Worm (Caenorhabditis elegans) whole organism, L4 larva: ENCODE measurements around the gene srg-17.
A peak's percentile ranks its signal among the peaks of the same experiment; 100 is the strongest.

Experiments
- F10B5.3 ChIP-seq: sonication (generic microtip); optimal IDR thresholded peaks from 2 replicates; lab custom pipeline; 2016; ENCODE audit warnings: mild to moderate bottlenecking, missing genetic modification characterization, missing compliant biosample characterization
- F44E2.7 ChIP-seq: fragments of 200-800 bp; sonication (Bioruptor generic); IDR thresholded peaks from 2 replicates; pipeline ENCODE4 v2.1.2; 2022; ENCODE audit warnings: missing genetic modification characterization, missing compliant biosample characterization
- T20F7.1 ChIP-seq: fragments of 200-800 bp; sonication (Bioruptor generic); optimal IDR thresholded peaks from 2 replicates; lab custom pipeline; 2018; ENCODE audit warnings: mild to moderate bottlenecking, missing genetic modification characterization, missing compliant biosample characterization
- T26A8.4 ChIP-seq: fragments of 200-800 bp; sonication (Bioruptor generic); IDR thresholded peaks from 2 replicates; pipeline ENCODE4 v1.3.6; 2022; ENCODE audit warnings: missing genetic modification characterization, missing compliant biosample characterization
- Y5F2A.4 ChIP-seq: fragments of 200-800 bp; sonication (Bioruptor generic); optimal IDR thresholded peaks from 2 replicates; lab custom pipeline; 2018; ENCODE audit warnings: mild to moderate bottlenecking, missing genetic modification characterization, missing compliant biosample characterization
- ZK337.2 ChIP-seq: fragments of 200-800 bp; sonication (Bioruptor generic); IDR thresholded peaks from 2 replicates; pipeline ENCODE4 v1.3.6; 2022; ENCODE audit warnings: missing genetic modification reagents, missing genetic modification characterization, missing compliant biosample characterization
- ZK546.5 ChIP-seq, 2 experiments: sonication (generic microtip); optimal IDR thresholded peaks; 2 replicates each; lab custom pipeline; 2017; ENCODE audit warnings: missing biosample characterization in 2 of 2, missing genetic modification characterization in 2 of 2
- aha-1 ChIP-seq: fragments of 150-350 bp; peaks from one replicate; lab custom pipeline; 2014; ENCODE audit warnings: missing biosample characterization, missing genetic modification characterization
- ceh-44 ChIP-seq: fragments of 200-800 bp; sonication (Bioruptor generic); IDR thresholded peaks from 2 replicates; pipeline ENCODE4 v1.3.6; 2022; ENCODE audit warnings: missing genetic modification reagents, missing genetic modification characterization, missing compliant biosample characterization
- ces-1 ChIP-seq: fragments of 150-350 bp; sonication (generic microtip); optimal IDR thresholded peaks from 4 replicates; lab custom pipeline; 2014; ENCODE audit warnings: missing biosample characterization, missing genetic modification reagents, missing genetic modification characterization
- ctbp-1 ChIP-seq: fragments of 200-800 bp; sonication (Bioruptor generic); IDR thresholded peaks from 2 replicates; pipeline ENCODE4 v1.3.6; 2022; ENCODE audit warnings: missing genetic modification reagents, missing genetic modification characterization, missing compliant biosample characterization
- daf-12 ChIP-seq: fragments of 150-350 bp; optimal IDR thresholded peaks from 2 replicates; lab custom pipeline; 2014; ENCODE audit warnings: missing biosample characterization, missing genetic modification reagents, missing genetic modification characterization
- daf-16 ChIP-seq, 3 experiments: sonication (generic microtip); optimal IDR thresholded peaks; 2 replicates each; lab custom pipeline; 2016 to 2017; ENCODE audit warnings: missing genetic modification characterization in 3 of 3, missing genetic modification reagents in 3 of 3, mild to moderate bottlenecking in 2 of 3, missing compliant biosample characterization in 2 of 3, missing biosample characterization in 1 of 3, moderate library complexity in 1 of 3
- daf-19 ChIP-seq: fragments of 200-800 bp; sonication (Bioruptor generic); conservative IDR thresholded peaks from 2 replicates; pipeline ENCODE4 v1.3.6; 2022; ENCODE audit warnings: missing genetic modification characterization, missing compliant biosample characterization
- dmd-8 ChIP-seq: fragments of 200-800 bp; sonication (Bioruptor generic); IDR thresholded peaks from 2 replicates; pipeline ENCODE4 v1.3.6; 2022; ENCODE audit warnings: missing genetic modification characterization, missing compliant biosample characterization
- dmd-9 ChIP-seq: fragments of 200-800 bp; sonication (Bioruptor generic); IDR thresholded peaks from 2 replicates; pipeline ENCODE4 v1.3.6; 2022; ENCODE audit warnings: missing genetic modification reagents, missing genetic modification characterization, missing compliant biosample characterization
- egl-43 ChIP-seq: fragments of 200-800 bp; sonication (Bioruptor generic); IDR thresholded peaks from 2 replicates; pipeline ENCODE4 v1.3.6; 2022; ENCODE audit warnings: missing genetic modification reagents, missing genetic modification characterization, missing compliant biosample characterization
- fos-1 ChIP-seq: fragments of 150-350 bp; optimal IDR thresholded peaks from 2 replicates; lab custom pipeline; 2014; ENCODE audit warnings: missing biosample characterization, missing genetic modification characterization
- hif-1 ChIP-seq, 2 experiments: sonication (generic microtip); optimal IDR thresholded peaks; 2 replicates each; lab custom pipeline; 2016 to 2017; ENCODE audit warnings: missing compliant biosample characterization in 2 of 2, missing genetic modification characterization in 2 of 2, missing genetic modification reagents in 2 of 2, missing genotype in 2 of 2, mild to moderate bottlenecking in 1 of 2
- lin-1 ChIP-seq: fragments of 200-800 bp; sonication (Bioruptor generic); IDR thresholded peaks from 2 replicates; pipeline ENCODE4 v1.3.6; 2022; ENCODE audit warnings: missing genetic modification reagents, missing genetic modification characterization, missing compliant biosample characterization
- lin-13 ChIP-seq: fragments of 150-350 bp; optimal IDR thresholded peaks from 2 replicates; lab custom pipeline; 2014; ENCODE audit warnings: missing biosample characterization, missing genetic modification reagents, missing genetic modification characterization
- lin-29 ChIP-seq: fragments of 200-800 bp; sonication (Bioruptor generic); IDR thresholded peaks from 2 replicates; pipeline ENCODE4 v1.3.6; 2022; ENCODE audit warnings: missing genetic modification reagents, missing genetic modification characterization, missing compliant biosample characterization
- lir-3 ChIP-seq: sonication (generic microtip); optimal IDR thresholded peaks from 2 replicates; lab custom pipeline; 2016; ENCODE audit warnings: mild to moderate bottlenecking, missing genetic modification characterization, missing compliant biosample characterization
- lsy-2 ChIP-seq, 2 experiments: fragments of 150-350 bp in 1 of 2; sonication (generic microtip) in 1 of 2; optimal IDR thresholded peaks; 2 replicates each; lab custom pipeline; 2014 to 2017; ENCODE audit warnings: missing biosample characterization in 2 of 2, missing genetic modification characterization in 2 of 2
- madf-5 ChIP-seq, 2 experiments: fragments of 200-800 bp; sonication (Bioruptor generic); IDR thresholded peaks; 2 replicates each; pipeline ENCODE4 v1.3.6; 2022; ENCODE audit warnings: missing compliant biosample characterization in 2 of 2, missing genetic modification characterization in 2 of 2
- madf-9 ChIP-seq: fragments of 200-800 bp; sonication (Bioruptor generic); conservative IDR thresholded peaks from 2 replicates; pipeline ENCODE4 v1.3.6; 2022; ENCODE audit warnings: missing genetic modification reagents, missing genetic modification characterization, missing compliant biosample characterization
- mep-1 ChIP-seq: fragments of 150-350 bp; sonication (generic microtip); optimal IDR thresholded peaks from 3 replicates; lab custom pipeline; 2014; ENCODE audit warnings: missing biosample characterization, missing genetic modification characterization
- mes-2 ChIP-seq: sonication (generic microtip); optimal IDR thresholded peaks from 2 replicates; lab custom pipeline; 2016; ENCODE audit warnings: missing genotype, mild to moderate bottlenecking, missing genetic modification characterization, missing compliant biosample characterization; ENCODE audit not compliant: poor library complexity, severe bottlenecking
- mxl-2 ChIP-seq: fragments of 200-800 bp; sonication (Bioruptor generic); conservative IDR thresholded peaks from 2 replicates; pipeline ENCODE4 v1.3.6; 2022; ENCODE audit warnings: missing genetic modification reagents, missing genetic modification characterization, missing compliant biosample characterization
- mxl-3 ChIP-seq: fragments of 200-800 bp; sonication (Bioruptor generic); optimal IDR thresholded peaks from 2 replicates; lab custom pipeline; 2018; ENCODE audit warnings: mild to moderate bottlenecking, missing genetic modification characterization, missing compliant biosample characterization
- nhr-10 ChIP-seq: fragments of 150-350 bp; optimal IDR thresholded peaks from 2 replicates; lab custom pipeline; 2014; ENCODE audit warnings: missing biosample characterization, missing genetic modification characterization
- nhr-102 ChIP-seq: sonication (generic microtip); optimal IDR thresholded peaks from 2 replicates; lab custom pipeline; 2016; ENCODE audit warnings: mild to moderate bottlenecking, missing genetic modification characterization, moderate library complexity, missing compliant biosample characterization
- nhr-11 ChIP-seq: fragments of 150-350 bp; optimal IDR thresholded peaks from 2 replicates; lab custom pipeline; 2014; ENCODE audit warnings: missing biosample characterization, missing genetic modification characterization
- nhr-111 ChIP-seq: fragments of 200-800 bp; sonication (Bioruptor generic); optimal IDR thresholded peaks from 2 replicates; lab custom pipeline; 2018; ENCODE audit warnings: mild to moderate bottlenecking, missing genetic modification characterization, missing compliant biosample characterization
- nhr-41 ChIP-seq: fragments of 200-800 bp; sonication (Bioruptor generic); IDR thresholded peaks from 2 replicates; pipeline ENCODE4 v1.3.6; 2022; ENCODE audit warnings: missing genetic modification reagents, missing genetic modification characterization, missing compliant biosample characterization
- nhr-48 ChIP-seq: sonication (generic microtip); optimal IDR thresholded peaks from 2 replicates; lab custom pipeline; 2016; ENCODE audit warnings: mild to moderate bottlenecking, missing genetic modification characterization, missing compliant biosample characterization
- nhr-77 ChIP-seq: fragments of 150-350 bp; optimal IDR thresholded peaks from 2 replicates; lab custom pipeline; 2014; ENCODE audit warnings: missing biosample characterization, missing genetic modification characterization
- php-3 ChIP-seq: fragments of 200-800 bp; sonication (Bioruptor generic); IDR thresholded peaks from 2 replicates; pipeline ENCODE4 v1.3.6; 2022; ENCODE audit warnings: missing genetic modification reagents, missing genetic modification characterization, missing compliant biosample characterization
- rbr-2 ChIP-seq: sonication (generic microtip); optimal IDR thresholded peaks from 2 replicates; lab custom pipeline; 2016; ENCODE audit warnings: missing genotype, missing genetic modification characterization, missing compliant biosample characterization
- set-16 ChIP-seq: fragments of 200-800 bp; sonication (Bioruptor generic); IDR thresholded peaks from 2 replicates; pipeline ENCODE4 v1.3.6; 2022; ENCODE audit warnings: missing genetic modification reagents, missing genetic modification characterization, missing compliant biosample characterization
- skn-1 ChIP-seq: fragments of 150-350 bp; optimal IDR thresholded peaks from 2 replicates; lab custom pipeline; 2014; ENCODE audit warnings: missing biosample characterization, missing genetic modification characterization
- snpc-1.2 ChIP-seq: fragments of 200-800 bp; sonication (Bioruptor generic); IDR thresholded peaks from 2 replicates; pipeline ENCODE4 v1.3.6; 2022; ENCODE audit warnings: missing genetic modification reagents, missing genetic modification characterization, missing compliant biosample characterization
- snpc-4 ChIP-seq: fragments of 150-350 bp; optimal IDR thresholded peaks from 2 replicates; lab custom pipeline; 2014; ENCODE audit warnings: missing biosample characterization, missing genetic modification characterization
- spr-1 ChIP-seq: sonication (generic microtip); optimal IDR thresholded peaks from 2 replicates; lab custom pipeline; 2016; ENCODE audit warnings: mild to moderate bottlenecking, missing genetic modification characterization, missing compliant biosample characterization
- tag-97 ChIP-seq: fragments of 200-800 bp; sonication (Bioruptor generic); IDR thresholded peaks from 2 replicates; pipeline ENCODE4 v1.3.6; 2022; ENCODE audit warnings: missing genetic modification characterization, missing compliant biosample characterization
- unc-130 ChIP-seq: sonication (generic microtip); optimal IDR thresholded peaks from 2 replicates; lab custom pipeline; 2016; ENCODE audit warnings: missing genetic modification reagents, missing genetic modification characterization, missing compliant biosample characterization
- unc-62 ChIP-seq, 3 experiments: fragments of 150-350 bp in 1 of 3; sonication (generic microtip); optimal IDR thresholded peaks in 2 of 3; peaks in 1 of 3; 1 replicate in 1 of 3; 2 replicates in 2 of 3; lab custom pipeline; 2014 to 2017; ENCODE audit warnings: missing biosample characterization in 3 of 3, missing genetic modification characterization in 3 of 3, missing genetic modification reagents in 3 of 3, missing genotype in 1 of 3
- vab-7 ChIP-seq: fragments of 200-800 bp; sonication (Bioruptor generic); IDR thresholded peaks from 2 replicates; pipeline ENCODE4 v1.3.6; 2022; ENCODE audit warnings: missing genetic modification reagents, missing genetic modification characterization, missing compliant biosample characterization
- zfp-2 ChIP-seq: sonication (generic microtip); optimal IDR thresholded peaks from 2 replicates; lab custom pipeline; 2016; ENCODE audit warnings: mild to moderate bottlenecking, missing genetic modification characterization, missing compliant biosample characterization
- zip-2 ChIP-seq: fragments of 150-350 bp; optimal IDR thresholded peaks from 2 replicates; lab custom pipeline; 2014; ENCODE audit warnings: missing biosample characterization, missing genetic modification characterization
- ztf-11 ChIP-seq: fragments of 150-350 bp; optimal IDR thresholded peaks from 2 replicates; lab custom pipeline; 2014; ENCODE audit warnings: missing biosample characterization, missing genetic modification characterization
- ztf-7 ChIP-seq: fragments of 150-350 bp; optimal IDR thresholded peaks from 2 replicates; lab custom pipeline; 2014; ENCODE audit warnings: missing biosample characterization, missing genetic modification characterization

The srg-17 gene

ce11 chrII:12459422-12459821 lies 14.1 kb upstream of the srg-17 start, which contains the start of gene tag-281 (continued):
- no peak for TF ChIP-seq set-16
- peak; percentile 66 for TF ChIP-seq lin-13 (GFP tag; lab: Kevin White, UChicago)
- TF ChIP-seq mxl-2 = no peak
- peak; percentile 52 for TF ChIP-seq rbr-2
- TF ChIP-seq ZK546.5 (tag; optimal IDR thresholded peaks at IDR 0.05; lab: Kevin White, UChicago) = no peak
- no peak for TF ChIP-seq ctbp-1 (GFP tag; lab: Robert Waterston, UW)
- peak; percentile 85 for TF ChIP-seq mes-2 (tag; lab: Kevin White, UChicago)
- no peak for TF ChIP-seq tag-97 (GFP tag; lab: Robert Waterston, UW)
- TF ChIP-seq ceh-44 = no peak
- TF ChIP-seq T26A8.4 (GFP tag; lab: Robert Waterston, UW) = peak; percentile 41; the same call in 1 of the 2 replicates
- 0 out of 2 replicates have a peak, but pooled peaks have one; percentile 50 for TF ChIP-seq dmd-9 (GFP tag; lab: Robert Waterston, UW)
- TF ChIP-seq madf-5 (GFP tag; IDR thresholded peaks at IDR 0.05; lab: Robert Waterston, UW) = no peak
- no peak for TF ChIP-seq zip-2
- TF ChIP-seq aha-1 = no peak
- TF ChIP-seq unc-62 (GFP tag; optimal IDR thresholded peaks at IDR 0.05 in 1 of 2; lab: Kevin White, UChicago) = peak in 1 of 2 experiments; percentile 45
- no peak for TF ChIP-seq unc-62 (tag; optimal IDR thresholded peaks at IDR 0.05; lab: Kevin White, UChicago)
- no peak for TF ChIP-seq lin-29
- no peak for TF ChIP-seq mep-1
- no peak for TF ChIP-seq daf-19 (GFP tag; lab: Robert Waterston, UW)
- peak in 1 of 2 experiments; percentile 59 for TF ChIP-seq hif-1 (tag; optimal IDR thresholded peaks at IDR 0.05; lab: Kevin White, UChicago)
- no peak for TF ChIP-seq unc-130 (GFP tag; lab: Kevin White, UChicago)
- no peak for TF ChIP-seq vab-7 (GFP tag; lab: Robert Waterston, UW)
- no peak for TF ChIP-seq fos-1 (tag; lab: Kevin White, UChicago)
- no peak for TF ChIP-seq daf-16 (GFP tag; optimal IDR thresholded peaks at IDR 0.05; lab: Kevin White, UChicago)
- TF ChIP-seq daf-16 (tag; optimal IDR thresholded peaks at IDR 0.05; lab: Kevin White, UChicago) = no peak
- TF ChIP-seq snpc-4 (tag; lab: Kevin White, UChicago) = peak; percentile 14
- no peak for TF ChIP-seq nhr-77 (tag; lab: Kevin White, UChicago)
- TF ChIP-seq spr-1 (tag; lab: Kevin White, UChicago) = no peak
- no peak for TF ChIP-seq nhr-10 (tag; lab: Kevin White, UChicago)
- no peak for TF ChIP-seq daf-12 (tag; lab: Kevin White, UChicago)
- TF ChIP-seq nhr-111 (GFP tag; lab: Kevin White, UChicago) = no peak
- TF ChIP-seq nhr-11 (tag; lab: Kevin White, UChicago) = peak; percentile 24
- TF ChIP-seq nhr-48 (tag; lab: Kevin White, UChicago) = no peak
- no peak for TF ChIP-seq nhr-41 (GFP tag; lab: Robert Waterston, UW)
- no peak for TF ChIP-seq ces-1
- TF ChIP-seq lin-1 = no peak
- no peak for TF ChIP-seq T20F7.1 (GFP tag; lab: Kevin White, UChicago)
- TF ChIP-seq ZK337.2 = no peak
- TF ChIP-seq ztf-7 = no peak
- no peak for TF ChIP-seq snpc-1.2 (GFP tag; lab: Robert Waterston, UW)
- no peak for TF ChIP-seq ztf-11
- TF ChIP-seq zfp-2 (tag; lab: Kevin White, UChicago) = no peak
- no peak for TF ChIP-seq lir-3
- TF ChIP-seq Y5F2A.4 (GFP tag; lab: Kevin White, UChicago) = no peak
- TF ChIP-seq lsy-2 (tag; optimal IDR thresholded peaks at IDR 0.05; lab: Kevin White, UChicago) = peak in 1 of 2 experiments; percentile 90
- no peak for TF ChIP-seq madf-9 (GFP tag; lab: Robert Waterston, UW)
- no peak for TF ChIP-seq nhr-102
- TF ChIP-seq F10B5.3 (tag; lab: Kevin White, UChicago) = no peak
- TF ChIP-seq F44E2.7 (GFP tag; lab: Robert Waterston, UW) = no peak
- no peak for TF ChIP-seq skn-1 (tag; lab: Kevin White, UChicago)
- no peak for TF ChIP-seq mxl-3 (GFP tag; lab: Kevin White, UChicago)
- TF ChIP-seq php-3 = no peak
- no peak for TF ChIP-seq dmd-8 (GFP tag; lab: Robert Waterston, UW)
- no peak for TF ChIP-seq egl-43 (GFP tag; lab: Robert Waterston, UW)
